Fruit fly (Drosophila melanogaster) S2 (cell line): ENCODE measurements around the gene Sgsh.

Experiments
- CG8478 ChIP-seq: fragments of >200 bp; optimal IDR thresholded peaks from 2 replicates; lab custom pipeline; 2018
- CTCF ChIP-seq, 2 experiments: fragments of >200 bp; optimal IDR thresholded peaks; 2 replicates each; lab custom pipeline; 2018

Sgsh gene

dm6 chr3R:18915644-18916194 lies 3.0 kb upstream of the Sgsh start:
- no peak for TF ChIP-seq CTCF (optimal IDR thresholded peaks at IDR 0.05; lab: Kevin White, UChicago)
- no peak for TF ChIP-seq CG8478

- TF ChIP-seq CG8478: no peak
- no peak for TF ChIP-seq CTCF (optimal IDR thresholded peaks at IDR 0.05; lab: Kevin White, UChicago)
Measured at dm6 chr3R:18914594-18915275, 2.0 kb upstream of the Sgsh start, which contains the start of gene Xrp1. Xrp1 (plus strand) TSS chr3R:18914968.

- TF ChIP-seq CTCF (optimal IDR thresholded peaks at IDR 0.05; lab: Kevin White, UChicago): no peak
- TF ChIP-seq CG8478: no peak
Measured at dm6 chr3R:18913856-18914593, 1.3 kb upstream of the Sgsh start.

dm6 chr3R:18910923-18911322 lies 1.8 kb downstream of the Sgsh start:
- TF ChIP-seq CG8478: no peak
- TF ChIP-seq CTCF (optimal IDR thresholded peaks at IDR 0.05; lab: Kevin White, UChicago): no peak

dm6 chr3R:18910336-18910735 lies 2.4 kb downstream of the Sgsh start:
- TF ChIP-seq CTCF (optimal IDR thresholded peaks at IDR 0.05; lab: Kevin White, UChicago) (no peak), CG8478 (no peak)

dm6 chr3R:18905921-18906878 lies 6.5 kb downstream of the Sgsh start, which contains the start of gene EndoA:
EndoA (plus strand) TSS chr3R:18906609.
- TF ChIP-seq CTCF (optimal IDR thresholded peaks at IDR 0.05; lab: Kevin White, UChicago): no peak
- TF ChIP-seq CG8478: no peak

dm6 chr3R:18905555-18905920 lies 7.2 kb downstream of the Sgsh start, which contains the start of gene CG14292:
CG14292 (minus strand) TSS chr3R:18905655.
- TF ChIP-seq CG8478 (no peak), CTCF (optimal IDR thresholded peaks at IDR 0.05; lab: Kevin White, UChicago) (no peak)

dm6 chr3R:18902858-18903257 lies 9.9 kb downstream of the Sgsh start, which contains the start of gene CG34284:
CG34284 (minus strand) TSS chr3R:18902933.
- TF ChIP-seq CTCF (optimal IDR thresholded peaks at IDR 0.05; lab: Kevin White, UChicago) (no peak), CG8478 (no peak)

dm6 chr3R:18902164-18902563 lies 10.6 kb downstream of the Sgsh start, which contains the start of gene CG14294:
CG14294 (minus strand) TSS chr3R:18902264.
- TF ChIP-seq CG8478: no peak
- no peak for TF ChIP-seq CTCF (optimal IDR thresholded peaks at IDR 0.05; lab: Kevin White, UChicago)

- no peak for TF ChIP-seq CTCF (optimal IDR thresholded peaks at IDR 0.05; lab: Kevin White, UChicago)
- TF ChIP-seq CG8478: no peak
Measured at dm6 chr3R:18899123-18899522, 13.6 kb downstream of the Sgsh start, which contains the start of gene Rh2. Rh2 (plus strand) TSS chr3R:18899423.

- TF ChIP-seq CG8478: no peak
Measured at dm6 chr3R:18897821-18898220, 14.9 kb downstream of the Sgsh start, which contains the start of gene CG14297. CG14297 (plus strand) TSS chr3R:18898121.

dm6 chr3R:18895227-18895626 lies 17.5 kb downstream of the Sgsh start:
- TF ChIP-seq CTCF (optimal IDR thresholded peaks at IDR 0.05; lab: Kevin White, UChicago) (no peak), CG8478 (no peak)

- TF ChIP-seq CTCF (optimal IDR thresholded peaks at IDR 0.05; lab: Kevin White, UChicago): no peak
- no peak for TF ChIP-seq CG8478
Measured at dm6 chr3R:18875228-18875627, 37.5 kb downstream of the Sgsh start, which contains the start of gene CG14298. CG14298 (plus strand) TSS chr3R:18875528.
